Worm (Caenorhabditis elegans): ENCODE results near the gene nadk-1.

ce11 chrIV:1472145-1472544 lies 15.3 kb downstream of the nadk-1 start:
- TF ChIP-seq T20F7.1 (GFP tag; optimal IDR thresholded peaks at IDR 0.05) = no peak
- TF ChIP-seq nhr-25 (tag; optimal IDR thresholded peaks at IDR 0.05; ENCODE audit: borderline replicate concordance, insufficient read depth) = no peak
